Fruit fly (Drosophila melanogaster) whole organism, embryonic: Measurements from ENCODE around the gene fbl.

Experiments
- CG10321 ChIP-seq: fragments of 200-800 bp; sonication (Bioruptor generic); IDR thresholded peaks from 2 replicates; pipeline ENCODE4 v1.3.6; 2022; ENCODE audit warnings: missing biosample characterization, missing genetic modification characterization
- CG11560 ChIP-seq: fragments of 200-800 bp; sonication (Bioruptor generic); IDR thresholded peaks from 3 replicates; pipeline ENCODE4 v1.3.6; 2022; ENCODE audit warnings: missing biosample characterization, missing genetic modification characterization
- CG12744 ChIP-seq: fragments of 200-800 bp; sonication (Bioruptor generic); optimal IDR thresholded peaks from 2 replicates; lab custom pipeline; 2016; ENCODE audit warnings: missing biosample characterization, missing genetic modification characterization
- CG13287 ChIP-seq: fragments of 200-800 bp; sonication (Bioruptor generic); IDR thresholded peaks from 2 replicates; pipeline ENCODE4 v1.3.6; 2022; ENCODE audit warnings: missing biosample characterization, missing genetic modification characterization; ENCODE audit not compliant: partially characterized antibody
- CG1529 ChIP-seq: fragments of 200-800 bp; sonication (Bioruptor generic); optimal IDR thresholded peaks from 3 replicates; lab custom pipeline; 2018; ENCODE audit warnings: missing biosample characterization, missing genetic modification characterization
- CG16815 ChIP-seq: fragments of 200-800 bp; sonication (Bioruptor generic); optimal IDR thresholded peaks from 3 replicates; lab custom pipeline; 2017; ENCODE audit warnings: missing biosample characterization, mild to moderate bottlenecking, missing genetic modification characterization
- CG18599 ChIP-seq: fragments of 200-800 bp; sonication (Bioruptor generic); optimal IDR thresholded peaks from 3 replicates; lab custom pipeline; 2017; ENCODE audit warnings: missing biosample characterization, missing genetic modification characterization, mild to moderate bottlenecking, moderate library complexity, missing genetic modification reagents
- CG2712 ChIP-seq: fragments of 200-800 bp; optimal IDR thresholded peaks from 3 replicates; lab custom pipeline; 2019; ENCODE audit warnings: missing biosample characterization, mild to moderate bottlenecking, missing genetic modification characterization, moderate library complexity
- CG3838 ChIP-seq: fragments of 200-800 bp; sonication (Bioruptor generic); optimal IDR thresholded peaks from 3 replicates; lab custom pipeline; 2016; ENCODE audit warnings: missing biosample characterization, missing genetic modification characterization
- CG43689 ChIP-seq: fragments of 200-800 bp; sonication (Bioruptor generic); IDR thresholded peaks from 2 replicates; pipeline ENCODE4 v1.3.6; 2022; ENCODE audit warnings: missing biosample characterization, missing genetic modification characterization
- CG6654 ChIP-seq: fragments of 200-800 bp; sonication (Bioruptor generic); optimal IDR thresholded peaks from 2 replicates; lab custom pipeline; 2017; ENCODE audit warnings: missing biosample characterization, mild to moderate bottlenecking, missing genetic modification characterization
- CG6813 ChIP-seq: fragments of 200-800 bp; sonication (Bioruptor generic); optimal IDR thresholded peaks from 2 replicates; lab custom pipeline; 2017; ENCODE audit warnings: missing biosample characterization, missing genetic modification characterization, mild to moderate bottlenecking, moderate library complexity, missing genetic modification reagents
- Deaf1 ChIP-seq: fragments of 200-800 bp; optimal IDR thresholded peaks from 3 replicates; lab custom pipeline; 2019; ENCODE audit warnings: missing biosample characterization, mild to moderate bottlenecking, missing genetic modification characterization, moderate library complexity
- Dek ChIP-seq: fragments of 200-800 bp; sonication (Bioruptor generic); optimal IDR thresholded peaks from 3 replicates; lab custom pipeline; 2019; ENCODE audit warnings: missing biosample characterization, mild to moderate bottlenecking, missing genetic modification characterization, moderate library complexity
- Dll ChIP-seq: fragments of 200-800 bp; sonication (Bioruptor generic); IDR thresholded peaks from 4 replicates; pipeline ENCODE4 v1.3.6; 2022; ENCODE audit warnings: missing biosample characterization, missing genetic modification characterization; ENCODE audit not compliant: partially characterized antibody
- Doc3 ChIP-seq: fragments of 200-800 bp; sonication (Bioruptor generic); IDR thresholded peaks from 3 replicates; pipeline ENCODE4 v1.3.6; 2022; ENCODE audit warnings: missing biosample characterization, missing genetic modification characterization; ENCODE audit not compliant: partially characterized antibody
- Fer3 ChIP-seq: fragments of 200-800 bp; sonication (Bioruptor generic); optimal IDR thresholded peaks from 2 replicates; lab custom pipeline; 2018; ENCODE audit warnings: missing biosample characterization, mild to moderate bottlenecking, missing genetic modification characterization, moderate library complexity
- Gsc ChIP-seq: fragments of 200-800 bp; sonication (Bioruptor generic); IDR thresholded peaks from 2 replicates; pipeline ENCODE4 v1.3.6; 2022; ENCODE audit warnings: missing biosample characterization, missing genetic modification characterization
- Gug ChIP-seq: fragments of 200-800 bp; sonication (Bioruptor generic); IDR thresholded peaks from 4 replicates; pipeline ENCODE4 v1.3.6; 2022; ENCODE audit warnings: missing biosample characterization, missing genetic modification characterization
- HHEX ChIP-seq: fragments of 200-800 bp; sonication (Bioruptor generic); optimal IDR thresholded peaks from 3 replicates; lab custom pipeline; 2017; ENCODE audit warnings: missing biosample characterization, mild to moderate bottlenecking, missing genetic modification characterization, missing genetic modification reagents
- Hey ChIP-seq: fragments of 200-800 bp; sonication (Bioruptor generic); optimal IDR thresholded peaks from 3 replicates; lab custom pipeline; 2018; ENCODE audit warnings: missing biosample characterization, mild to moderate bottlenecking, missing genetic modification characterization
- Hr3 ChIP-seq: fragments of 200-800 bp; sonication (Bioruptor generic); optimal IDR thresholded peaks from 3 replicates; lab custom pipeline; 2016; ENCODE audit warnings: missing biosample characterization, missing genetic modification characterization
- Mad ChIP-seq: fragments of 200-800 bp; sonication (Bioruptor generic); optimal IDR thresholded peaks from 2 replicates; lab custom pipeline; 2016; ENCODE audit warnings: missing biosample characterization, missing genetic modification characterization
- Max ChIP-seq: fragments of 200-800 bp; sonication (Bioruptor generic); optimal IDR thresholded peaks from 2 replicates; lab custom pipeline; 2016; ENCODE audit warnings: missing biosample characterization, mild to moderate bottlenecking, missing genetic modification characterization
- Neu2 ChIP-seq: fragments of 200-800 bp; sonication (Bioruptor generic); optimal IDR thresholded peaks from 3 replicates; lab custom pipeline; 2016; ENCODE audit warnings: missing biosample characterization, missing genetic modification characterization, borderline replicate concordance
- Sox100B ChIP-seq: fragments of 200-800 bp; sonication (Bioruptor generic); optimal IDR thresholded peaks from 3 replicates; lab custom pipeline; 2018; ENCODE audit warnings: missing biosample characterization, mild to moderate bottlenecking, missing genetic modification characterization
- Ssrp ChIP-seq: fragments of 200-800 bp; sonication (Bioruptor generic); optimal IDR thresholded peaks from 2 replicates; lab custom pipeline; 2018; ENCODE audit warnings: missing biosample characterization, mild to moderate bottlenecking, missing genetic modification characterization, moderate library complexity
- Usf ChIP-seq: fragments of 200-800 bp; sonication (Bioruptor generic); optimal IDR thresholded peaks from 2 replicates; lab custom pipeline; 2017; ENCODE audit warnings: missing genotype, missing biosample characterization, missing genetic modification characterization
- az2 ChIP-seq: fragments of 200-800 bp; sonication (Bioruptor generic); optimal IDR thresholded peaks from 3 replicates; lab custom pipeline; 2016; ENCODE audit warnings: missing biosample characterization, missing genetic modification characterization
- bcd ChIP-seq: fragments of 200-800 bp; sonication (Bioruptor generic); optimal IDR thresholded peaks from 2 replicates; lab custom pipeline; 2017; ENCODE audit warnings: missing biosample characterization, mild to moderate bottlenecking, missing genetic modification characterization
- chif ChIP-seq, 2 experiments: fragments of 200-800 bp; sonication (Bioruptor generic); optimal IDR thresholded peaks; 3 replicates each; lab custom pipeline; 2016; ENCODE audit warnings: missing biosample characterization in 2 of 2, missing genetic modification characterization in 2 of 2
- dan ChIP-seq: fragments of 200-800 bp; sonication (Bioruptor generic); IDR thresholded peaks from 2 replicates; pipeline ENCODE4 v1.3.6; 2022; ENCODE audit warnings: missing biosample characterization, missing genetic modification characterization
- fd3F ChIP-seq: fragments of 200-800 bp; sonication (Bioruptor generic); optimal IDR thresholded peaks from 2 replicates; lab custom pipeline; 2018; ENCODE audit warnings: missing biosample characterization, mild to moderate bottlenecking, missing genetic modification characterization, moderate library complexity
- gsb ChIP-seq: fragments of 200-800 bp; sonication (Bioruptor generic); IDR thresholded peaks from 2 replicates; pipeline ENCODE4 v1.3.6; 2022; ENCODE audit warnings: missing biosample characterization, missing genetic modification characterization
- ind ChIP-seq: fragments of 200-800 bp; sonication (Bioruptor generic); optimal IDR thresholded peaks from 3 replicates; lab custom pipeline; 2016; ENCODE audit warnings: missing biosample characterization, missing genetic modification characterization
- jigr1 ChIP-seq: fragments of 200-800 bp; sonication (Bioruptor generic); IDR thresholded peaks from 3 replicates; pipeline ENCODE4 v1.3.6; 2022; ENCODE audit warnings: missing biosample characterization, missing genetic modification characterization
- ken ChIP-seq: fragments of 200-800 bp; sonication (Bioruptor generic); IDR thresholded peaks from 3 replicates; pipeline ENCODE4 v1.3.6; 2022; ENCODE audit warnings: missing biosample characterization, missing genetic modification characterization
- kni ChIP-seq: fragments of 200-800 bp; sonication (Bioruptor generic); optimal IDR thresholded peaks from 3 replicates; lab custom pipeline; 2017; ENCODE audit warnings: mild to moderate bottlenecking, missing biosample characterization, missing genetic modification reagents, missing genetic modification characterization
- lab ChIP-seq: fragments of 200-800 bp; sonication (Bioruptor generic); optimal IDR thresholded peaks from 3 replicates; lab custom pipeline; 2017; ENCODE audit warnings: missing biosample characterization, missing genetic modification characterization, mild to moderate bottlenecking, moderate library complexity, missing genetic modification reagents
- lbe ChIP-seq: fragments of 200-800 bp; sonication (Bioruptor generic); optimal IDR thresholded peaks from 2 replicates; lab custom pipeline; 2016; ENCODE audit warnings: missing biosample characterization, mild to moderate bottlenecking, missing genetic modification characterization
- otp ChIP-seq: fragments of 200-800 bp; sonication (Bioruptor generic); IDR thresholded peaks from 3 replicates; pipeline ENCODE4, ENCODE4 v1.3.6; 2022; ENCODE audit warnings: missing biosample characterization, missing genetic modification characterization
- pan ChIP-seq, 4 experiments: fragments of >200 bp in 3 of 4; fragments of 200-800 bp in 1 of 4; sonication (Bioruptor generic) in 1 of 4; optimal IDR thresholded peaks in 3 of 4; IDR thresholded peaks in 1 of 4; 2 replicates each; pipeline versions ENCODE4 v1.3.6 to Lab custom; 2017 to 2022; ENCODE audit warnings: missing biosample characterization in 2 of 4, missing genetic modification characterization in 2 of 4, mixed read lengths in 1 of 4
- psq ChIP-seq: fragments of 200-800 bp; sonication (Bioruptor generic); optimal IDR thresholded peaks from 2 replicates; lab custom pipeline; 2017; ENCODE audit warnings: missing biosample characterization, missing genetic modification characterization
- ranshi ChIP-seq: fragments of 200-800 bp; sonication (Bioruptor generic); IDR thresholded peaks from 2 replicates; pipeline ENCODE4 v1.3.6; 2022; ENCODE audit warnings: missing biosample characterization, missing genetic modification characterization
- row ChIP-seq: fragments of 200-800 bp; sonication (Bioruptor generic); IDR thresholded peaks from 3 replicates; pipeline ENCODE4 v1.3.6; 2022; ENCODE audit warnings: missing biosample characterization, missing genetic modification characterization
- sob ChIP-seq: fragments of 200-800 bp; sonication (Bioruptor generic); IDR thresholded peaks from 2 replicates; pipeline ENCODE4 v1.3.6; 2022; ENCODE audit warnings: missing biosample characterization, missing genetic modification characterization
- vfl ChIP-seq: fragments of 200-800 bp; sonication (Bioruptor generic); optimal IDR thresholded peaks from 2 replicates; lab custom pipeline; 2016; ENCODE audit warnings: missing biosample characterization, missing genetic modification characterization
- vnd ChIP-seq: fragments of 200-800 bp; sonication (Bioruptor generic); IDR thresholded peaks from 3 replicates; pipeline ENCODE4 v1.3.6; 2022; ENCODE audit warnings: missing biosample characterization, missing genetic modification characterization; ENCODE audit not compliant: partially characterized antibody

The fbl gene

DNA sequence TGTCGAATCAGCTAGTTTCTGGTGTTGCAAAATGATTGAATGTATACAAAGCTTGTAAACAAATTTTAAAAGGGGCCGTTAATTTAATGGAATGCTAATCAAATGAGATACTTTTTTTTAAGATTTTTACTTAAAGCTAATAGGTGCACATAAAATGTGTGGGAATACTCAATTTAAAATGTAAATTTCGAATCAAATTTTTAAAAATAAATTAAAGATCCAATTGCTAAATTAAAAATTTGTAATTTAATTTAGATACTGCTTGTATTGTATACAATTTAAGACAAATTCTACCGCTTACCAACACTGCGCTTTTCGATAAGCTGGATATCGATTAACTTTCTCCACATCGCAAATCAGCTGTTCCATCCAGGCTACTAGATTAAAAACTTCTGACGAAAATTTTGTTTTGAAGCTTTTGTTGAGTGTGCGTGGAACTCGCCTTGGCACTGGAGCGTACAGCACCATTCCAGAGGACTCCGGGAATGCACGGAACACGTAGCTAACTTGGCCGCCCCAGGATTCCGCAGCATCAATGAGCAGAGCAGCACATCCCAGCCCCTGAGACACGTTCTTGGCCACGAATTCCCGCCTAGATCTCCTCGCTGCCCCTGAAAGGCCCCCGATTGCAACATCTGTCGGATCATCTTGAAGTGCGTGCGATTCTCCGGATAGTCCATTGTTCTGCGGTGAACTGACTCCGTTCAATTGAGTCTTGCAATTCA lies at the start of gene fbl, which contains the start of gene CG5498 (continued):
- no peak for TF ChIP-seq Gug (GFP tag; lab: Robert Waterston, UW)
- no peak for TF ChIP-seq CG11560 (tag; lab: Robert Waterston, UW)
- peak; percentile 35 for TF ChIP-seq Dek
- TF ChIP-seq bcd = peak; percentile 65
- no peak for TF ChIP-seq pan (optimal IDR thresholded peaks at IDR 0.05; lab: Kevin White, UChicago)
- TF ChIP-seq pan (GFP tag; optimal IDR thresholded peaks at IDR 0.05 in 1 of 2, IDR thresholded peaks at IDR 0.05 in 1 of 2) = peak in 1 of 2 experiments; percentile 46
- TF ChIP-seq ind = peak; percentile 64
- TF ChIP-seq Mad = peak; percentile 40
- TF ChIP-seq gsb = no peak
- peak; percentile 40 for TF ChIP-seq vfl (GFP tag; lab: Kevin White, UChicago)
- no peak for TF ChIP-seq psq (GFP tag; lab: Kevin White, UChicago)
- peak; percentile 29; the same call in 1 of the 2 replicates for TF ChIP-seq ranshi (GFP tag; lab: Robert Waterston, UW)
- no peak for TF ChIP-seq vnd (GFP tag; lab: Robert Waterston, UW)
- 0 out of 3 replicates have a peak, but pooled peaks have one; percentile 30 for TF ChIP-seq Doc3
- no peak for TF ChIP-seq CG6654 (GFP tag; lab: Kevin White, UChicago)
- no peak for TF ChIP-seq HHEX (GFP tag; lab: Kevin White, UChicago)
- peak; percentile 44; the same call in 1 of the 3 replicates for TF ChIP-seq jigr1 (GFP tag; lab: Robert Waterston, UW)
- TF ChIP-seq Hey = no peak
- peak; percentile 65 for TF ChIP-seq Fer3 (tag; lab: Kevin White, UChicago)
- no peak for TF ChIP-seq Neu2
- TF ChIP-seq Gsc (GFP tag; lab: Robert Waterston, UW) = no peak
- peak; percentile 80 for TF ChIP-seq lab (GFP tag; lab: Kevin White, UChicago)
- no peak for TF ChIP-seq dan
- peak; percentile 37 for TF ChIP-seq fd3F
- TF ChIP-seq CG16815 (GFP tag; lab: Kevin White, UChicago) = peak; percentile 26
- TF ChIP-seq CG6813 (GFP tag; lab: Kevin White, UChicago) = no peak
- no peak for TF ChIP-seq CG3838 (GFP tag; lab: Kevin White, UChicago)
- TF ChIP-seq ken = no peak
- peak; percentile 77 for TF ChIP-seq CG18599 (GFP tag; lab: Kevin White, UChicago)
- TF ChIP-seq Dll (GFP tag; lab: Robert Waterston, UW) = peak; percentile 49; the same call in 1 of the 4 replicates
- peak; percentile 32 for TF ChIP-seq Ssrp (tag; lab: Kevin White, UChicago)
- TF ChIP-seq CG13287 = peak; percentile 52; the same call in 1 of the 2 replicates
- peak in 1 of 2 experiments; percentile 24 for TF ChIP-seq chif (GFP tag; optimal IDR thresholded peaks at IDR 0.05; lab: Kevin White, UChicago)
- peak; percentile 73 for TF ChIP-seq Sox100B
- no peak for TF ChIP-seq CG43689 (GFP tag; lab: Robert Waterston, UW)
- TF ChIP-seq CG2712 (tag; lab: Kevin White, UChicago) = peak; percentile 78
- 0 out of 2 replicates have a peak, but pooled peaks have one; percentile 40 for TF ChIP-seq sob (GFP tag; lab: Robert Waterston, UW)
- peak; percentile 77 for TF ChIP-seq Max (GFP tag; lab: Kevin White, UChicago)
- peak; percentile 4 for TF ChIP-seq Usf (GFP tag; lab: Kevin White, UChicago)
- peak; percentile 32 for TF ChIP-seq kni
- TF ChIP-seq CG12744 (GFP tag; lab: Kevin White, UChicago) = peak; percentile 29
- TF ChIP-seq CG10321 (GFP tag; lab: Robert Waterston, UW) = 0 out of 2 replicates have a peak, but pooled peaks have one; percentile 13
- TF ChIP-seq Hr3 (GFP tag; lab: Kevin White, UChicago) = peak; percentile 64
- TF ChIP-seq az2 (GFP tag; lab: Kevin White, UChicago) = peak; percentile 55
- peak; percentile 45 for TF ChIP-seq Deaf1 (tag; lab: Kevin White, UChicago)
- peak; percentile 32 for TF ChIP-seq CG1529
- TF ChIP-seq lbe (GFP tag; lab: Kevin White, UChicago) = peak; percentile 71
- TF ChIP-seq row (GFP tag; lab: Robert Waterston, UW) = peak; percentile 56
- TF ChIP-seq otp (GFP tag; lab: Robert Waterston, UW) = no peak
